Worm (Caenorhabditis elegans): Measurements from ENCODE around the gene srz-105.

DNA sequence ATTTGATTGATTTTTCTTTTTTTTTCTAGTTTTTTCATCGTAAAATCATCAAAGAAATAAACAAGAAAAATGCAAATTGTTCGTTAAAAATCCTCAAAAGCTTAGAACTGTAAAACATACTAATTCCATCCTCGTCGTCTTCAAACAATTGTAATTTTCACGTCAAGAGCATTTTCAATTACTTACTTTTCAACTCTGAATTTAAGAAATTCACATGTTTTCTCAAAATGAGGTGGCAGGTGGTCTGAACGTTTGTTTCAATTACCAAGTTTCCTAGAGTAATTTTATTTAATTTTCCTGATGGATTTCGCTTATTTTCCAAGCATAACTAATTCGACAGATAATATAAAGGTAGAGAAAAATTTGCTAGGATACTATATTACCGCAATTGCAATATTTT lies 1.3 kb upstream of the srz-105 start, which contains the start of gene srz-104:
- TF ChIP-seq nhr-76 (tag; optimal IDR thresholded peaks at IDR 0.05) (no peak), nhr-28 (tag; optimal IDR thresholded peaks at IDR 0.05) (no peak)

All from whole organism, mixed stage, embryonic.